Worm (Caenorhabditis elegans): ENCODE data around the gene btb-6.

btb-6 gene

DNA sequence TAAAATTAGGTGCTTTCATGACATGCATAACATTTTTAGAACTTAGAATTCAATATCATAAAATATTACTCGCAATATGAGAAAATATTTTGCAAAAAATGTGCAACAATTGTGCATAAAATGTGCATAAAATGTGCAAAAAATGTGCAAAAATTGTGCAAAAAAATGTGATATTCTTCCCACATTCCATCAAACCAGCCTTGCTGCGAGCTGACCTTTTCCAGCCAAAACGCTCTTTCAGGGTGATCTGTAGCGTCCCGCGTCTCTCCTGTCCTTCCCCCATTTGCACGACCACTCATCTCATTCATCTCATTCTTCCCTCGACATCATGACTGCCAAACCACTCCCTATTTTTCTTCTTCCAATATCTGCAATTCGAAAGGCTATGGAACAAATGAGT, 39.0 kb upstream of the btb-6 start, which contains the start of gene fbxb-17:
fbxb-17 (plus strand) TSS at position 301 of the 400 bp plus-strand sequence.
- no peak for TF ChIP-seq nhr-41 (GFP tag; IDR thresholded peaks at IDR 0.05)
- peak in 1 of 2 experiments; percentile 5 for TF ChIP-seq unc-62 (GFP tag; optimal IDR thresholded peaks at IDR 0.05 in 1 of 2)
- no peak for TF ChIP-seq unc-62 (tag; optimal IDR thresholded peaks at IDR 0.05)

- TF ChIP-seq arid-1 (GFP tag; conservative IDR thresholded peaks at IDR 0.05) (no peak), dmd-8 (GFP tag; IDR thresholded peaks at IDR 0.05) (no peak), dmd-6 (GFP tag; IDR thresholded peaks at IDR 0.05) (no peak)
These were observed 36.0 kb upstream of the btb-6 start, which contains the start of gene irld-36 for ce11 chrII:1679081-1679480. TSS of gene irld-36 (plus strand) at chrII:1679381.

DNA sequence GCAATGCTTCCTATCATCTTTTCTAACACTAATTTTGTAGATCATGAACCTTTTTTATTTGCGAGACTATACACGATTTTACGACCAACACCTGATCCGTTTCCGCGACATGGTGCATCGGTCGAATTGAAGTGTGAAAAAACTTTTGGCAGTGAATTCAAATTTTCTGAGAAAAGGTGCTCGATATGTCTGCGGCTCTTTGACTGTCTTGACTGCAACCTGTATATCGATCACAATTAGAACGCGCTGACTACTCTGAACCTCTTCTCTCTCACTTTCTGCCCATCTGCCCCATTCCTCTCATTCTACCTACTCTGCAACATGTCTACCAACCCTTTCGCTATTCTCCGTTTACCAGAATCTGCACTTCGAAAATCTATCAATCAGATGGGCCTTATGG, 32.9 kb upstream of the btb-6 start, which contains the start of gene fbxb-26:
fbxb-26 (plus strand) TSS at position 301 of the 400 bp plus-strand sequence.
- TF ChIP-seq ceh-20 (GFP tag; IDR thresholded peaks at IDR 0.05) (no peak), hif-1 (tag; optimal IDR thresholded peaks at IDR 0.05) (no peak), F10B5.3 (tag; optimal IDR thresholded peaks at IDR 0.05) (no peak), zip-2 (tag; optimal IDR thresholded peaks at IDR 0.05) (no peak), nhr-25 (tag; optimal IDR thresholded peaks at IDR 0.05; ENCODE audit: borderline replicate concordance, insufficient read depth) (no peak), dmd-6 (GFP tag; IDR thresholded peaks at IDR 0.05) (no peak), Y105C5A.15 (GFP tag; IDR thresholded peaks at IDR 0.05) (no peak), gei-8 (GFP tag; optimal IDR thresholded peaks at IDR 0.05) (no peak), lin-1 (GFP tag; IDR thresholded peaks at IDR 0.05) (no peak)

DNA sequence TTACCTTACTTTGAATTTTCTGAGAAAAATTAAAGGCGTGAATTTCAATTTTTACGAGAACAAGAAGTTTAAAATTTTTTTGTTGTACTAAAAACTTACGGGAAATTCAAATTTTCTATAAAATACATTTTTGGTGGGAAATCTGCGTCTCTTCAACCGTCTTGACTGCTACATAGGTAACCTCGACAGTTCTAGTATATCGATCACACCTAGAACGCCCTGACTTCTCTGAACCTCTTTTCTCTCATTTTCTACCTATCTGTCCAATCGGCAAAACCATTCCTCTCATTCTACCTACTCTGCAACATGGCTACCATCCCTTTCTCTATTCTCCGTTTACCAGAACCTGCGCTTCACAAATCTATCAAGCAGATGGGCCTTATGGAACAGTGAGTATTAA, 31.4 kb upstream of the btb-6 start, which contains the start of gene fbxb-25:
fbxb-25 (plus strand) TSS at position 301 of the 400 bp plus-strand sequence.
- TF ChIP-seq F26F4.8 (GFP tag; conservative IDR thresholded peaks at IDR 0.05) (no peak), dve-1 (tag; optimal IDR thresholded peaks at IDR 0.05; ENCODE audit: insufficient read depth) (no peak), duxl-1 (tag; optimal IDR thresholded peaks at IDR 0.05; ENCODE audit: poor library complexity) (peak; percentile 53), spr-1 (tag; optimal IDR thresholded peaks at IDR 0.05) (no peak), aha-1 (tag) (peak; percentile 39), zfp-3 (GFP tag; conservative IDR thresholded peaks at IDR 0.05) (no peak), F37D6.2 (tag; optimal IDR thresholded peaks at IDR 0.05) (no peak), vab-7 (GFP tag; IDR thresholded peaks at IDR 0.05) (no peak), cey-2 (tag; optimal IDR thresholded peaks at IDR 0.05; ENCODE audit: borderline replicate concordance, insufficient read depth) (no peak), dmd-6 (GFP tag; IDR thresholded peaks at IDR 0.05) (no peak)

DNA sequence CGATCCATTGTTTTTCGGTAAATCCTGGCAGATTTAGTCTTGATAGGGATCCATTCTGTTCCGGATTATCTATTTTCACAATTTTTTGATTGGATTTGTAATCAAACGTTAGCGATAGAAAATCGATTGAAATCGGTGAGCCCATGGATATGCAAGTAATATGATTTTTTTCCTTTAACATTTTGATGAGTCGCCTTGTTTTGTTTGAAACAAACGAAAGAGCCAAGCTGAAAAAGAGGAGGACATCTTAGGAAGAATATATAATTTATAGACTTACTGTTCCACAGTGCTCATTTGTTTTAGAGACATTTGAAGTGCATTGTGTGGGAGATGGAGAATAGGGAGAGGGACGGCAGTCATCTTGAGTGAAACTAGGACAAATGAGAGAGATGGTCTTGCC, 26.3 kb upstream of the btb-6 start, which contains the start of the genes fbxb-18 and fbxb-19:
fbxb-18 (minus strand) TSS at position 101 of the 400 bp plus-strand sequence.
fbxb-19 (minus strand) TSS at position 369 of the 400 bp plus-strand sequence.
- TF ChIP-seq hlh-30 (tag; optimal IDR thresholded peaks at IDR 0.05; ENCODE audit: insufficient read depth) (no peak), hif-1 (tag; optimal IDR thresholded peaks at IDR 0.05) (no peak), cey-2 (tag; optimal IDR thresholded peaks at IDR 0.05; ENCODE audit: borderline replicate concordance, insufficient read depth) (no peak), ceh-32 (tag; optimal IDR thresholded peaks at IDR 0.05; ENCODE audit: poor library complexity) (no peak), skn-1 (tag; optimal IDR thresholded peaks at IDR 0.05) (no peak), hmg-1.1 (GFP tag; IDR thresholded peaks at IDR 0.05) (no peak)

ce11 chrII:1691011-1691410, 24.1 kb upstream of the btb-6 start, which contains the start of gene fbxc-22:
TSS of gene fbxc-22 (minus strand) at chrII:1691111.
- no peak for TF ChIP-seq php-3 (GFP tag; IDR thresholded peaks at IDR 0.05)
- no peak for TF ChIP-seq nhr-25 (tag; optimal IDR thresholded peaks at IDR 0.05; ENCODE audit: borderline replicate concordance, insufficient read depth)
- no peak for TF ChIP-seq gei-8 (GFP tag; optimal IDR thresholded peaks at IDR 0.05)
- no peak for TF ChIP-seq Y105C5A.15 (GFP tag; IDR thresholded peaks at IDR 0.05)
- TF ChIP-seq zag-1 (tag; optimal IDR thresholded peaks at IDR 0.05), result no peak
- TF ChIP-seq nhr-11 (tag; optimal IDR thresholded peaks at IDR 0.05), result no peak
- TF ChIP-seq hlh-11 (tag; optimal IDR thresholded peaks at IDR 0.05), result no peak
